Worm (Caenorhabditis elegans): ENCODE measurements around the gene igdb-3.
A peak's percentile ranks its signal among the peaks of the same experiment; 100 is the strongest.

ce11 chrX:6399450-6399849, 14.2 kb downstream of the igdb-3 start:
- TF ChIP-seq dve-1 (tag; optimal IDR thresholded peaks at IDR 0.05) (no peak), nhr-11 (tag; optimal IDR thresholded peaks at IDR 0.05) (no peak), pqm-1 (tag; optimal IDR thresholded peaks at IDR 0.05) (no peak), ceh-30 (tag; optimal IDR thresholded peaks at IDR 0.05) (no peak), rnt-1 (tag; optimal IDR thresholded peaks at IDR 0.05) (peak; percentile 29), pha-4 (tag; optimal IDR thresholded peaks at IDR 0.05) (no peak), nfya-1 (tag; optimal IDR thresholded peaks at IDR 0.05) (no peak), odd-2 (tag; optimal IDR thresholded peaks at IDR 0.05) (no peak)
